Worm (Caenorhabditis elegans) whole organism, early embryonic: ENCODE results near the gene spp-29.

ENCODE experiments used
- ama-1 ChIP-seq: fragments of 150-350 bp; optimal IDR thresholded peaks from 2 replicates; lab custom pipeline; 2014
- ceh-13 ChIP-seq: fragments of 200-800 bp; sonication (Bioruptor generic); optimal IDR thresholded peaks from 2 replicates; lab custom pipeline; 2018; ENCODE audit warnings: mild to moderate bottlenecking, missing genetic modification characterization, missing compliant biosample characterization
- flt-1 ChIP-seq: fragments of 200-800 bp; sonication (Bioruptor generic); IDR thresholded peaks from 2 replicates; pipeline ENCODE4 v1.3.6; 2022; ENCODE audit warnings: missing genetic modification characterization, missing compliant biosample characterization
- hmbx-1 ChIP-seq: sonication (generic microtip); optimal IDR thresholded peaks from 2 replicates; lab custom pipeline; 2016; ENCODE audit warnings: mild to moderate bottlenecking, missing genetic modification characterization, missing compliant biosample characterization
- hnd-1 ChIP-seq: sonication (generic microtip); optimal IDR thresholded peaks from 2 replicates; lab custom pipeline; 2016; ENCODE audit warnings: missing genetic modification characterization, missing compliant biosample characterization
- pes-1 ChIP-seq: fragments of 200-800 bp; sonication (Bioruptor generic); IDR thresholded peaks from 2 replicates; pipeline ENCODE4 v1.3.6; 2022; ENCODE audit warnings: missing genetic modification reagents, missing genetic modification characterization, missing compliant biosample characterization
- tbx-11 ChIP-seq: fragments of 200-800 bp; sonication (Bioruptor generic); IDR thresholded peaks from 2 replicates; pipeline ENCODE4 v1.3.6; 2022; ENCODE audit warnings: missing genetic modification characterization, missing compliant biosample characterization
- tra-4 ChIP-seq: sonication (generic microtip); optimal IDR thresholded peaks from 2 replicates; lab custom pipeline; 2017; ENCODE audit warnings: missing genetic modification characterization, missing compliant biosample characterization

- TF ChIP-seq hnd-1 = no peak
- TF ChIP-seq flt-1 = no peak
- TF ChIP-seq tra-4 (tag; lab: Kevin White, UChicago) = no peak
- no peak for TF ChIP-seq pes-1 (GFP tag; lab: Robert Waterston, UW)
- TF ChIP-seq ama-1 (lab: Kevin White, UChicago) = no peak
- TF ChIP-seq tbx-11 = no peak
- TF ChIP-seq hmbx-1 (tag; lab: Kevin White, UChicago) = no peak
- TF ChIP-seq ceh-13 (GFP tag; lab: Kevin White, UChicago) = no peak
Measured at ce11 chrV:17723142-17723781, 26.6 kb upstream of the spp-29 start.
